Worm (Caenorhabditis elegans) whole organism, midembryonic: ENCODE results near the gene F52D2.6.
"Not testable (repeated sequence)": the region's sequence is repeated elsewhere in the genome, so short reads cannot be mapped to it uniquely, and the experiment has no call there.

ENCODE experiments used
- cog-1 ChIP-seq: sonication (generic microtip); optimal IDR thresholded peaks from 2 replicates; lab custom pipeline; 2016; ENCODE audit warnings: missing genetic modification characterization, missing compliant biosample characterization
- klf-2 ChIP-seq: fragments of 200-800 bp; sonication (Bioruptor generic); conservative IDR thresholded peaks from 2 replicates; pipeline ENCODE4 v1.3.6; 2022; ENCODE audit warnings: missing genetic modification reagents, missing genetic modification characterization, missing compliant biosample characterization

DNA sequence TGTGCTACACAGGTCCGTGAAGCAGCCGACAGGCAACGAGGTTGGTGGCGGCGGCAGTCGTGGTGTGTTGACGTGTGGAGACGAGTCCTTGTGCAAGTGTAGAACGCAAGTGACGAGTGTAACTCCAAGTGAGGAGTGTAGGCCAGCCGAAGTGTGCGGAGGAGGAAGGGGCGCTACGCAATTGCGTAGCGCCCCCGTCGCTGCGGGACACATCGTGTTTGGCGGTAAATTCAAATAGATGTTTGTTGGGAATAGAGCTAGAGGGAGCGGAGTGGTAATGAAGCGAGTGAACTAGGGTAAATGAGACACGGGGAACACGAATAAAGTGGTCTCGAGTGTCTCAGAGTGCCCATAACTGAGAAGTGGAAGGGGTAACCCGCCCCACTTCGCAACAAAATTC, 42.3 kb upstream of the F52D2.6 start:
- TF ChIP-seq klf-2 (GFP tag; lab: Robert Waterston, UW); cog-1: not testable (repeated sequence)
